Worm (Caenorhabditis elegans) whole organism, L4 larva: ENCODE results near the gene ref-1.

Experiments
- F26F4.8 ChIP-seq: fragments of 200-800 bp; sonication (Bioruptor generic); conservative IDR thresholded peaks from 2 replicates; pipeline ENCODE4 v1.3.6; 2022; ENCODE audit warnings: missing genetic modification characterization, missing compliant biosample characterization
- F44E2.7 ChIP-seq: fragments of 200-800 bp; sonication (Bioruptor generic); IDR thresholded peaks from 2 replicates; pipeline ENCODE4 v2.1.2; 2022; ENCODE audit warnings: missing genetic modification characterization, missing compliant biosample characterization
- R02D3.7 ChIP-seq: fragments of 150-350 bp; sonication (generic microtip); optimal IDR thresholded peaks from 3 replicates; lab custom pipeline; 2014; ENCODE audit warnings: missing biosample characterization, missing genetic modification characterization
- T20F7.1 ChIP-seq: fragments of 200-800 bp; sonication (Bioruptor generic); optimal IDR thresholded peaks from 2 replicates; lab custom pipeline; 2018; ENCODE audit warnings: mild to moderate bottlenecking, missing genetic modification characterization, missing compliant biosample characterization
- T26A8.4 ChIP-seq: fragments of 200-800 bp; sonication (Bioruptor generic); IDR thresholded peaks from 2 replicates; pipeline ENCODE4 v1.3.6; 2022; ENCODE audit warnings: missing genetic modification characterization, missing compliant biosample characterization
- Y48G9A.11 ChIP-seq: fragments of 200-800 bp; sonication (Bioruptor generic); IDR thresholded peaks from 2 replicates; pipeline ENCODE4 v1.3.6; 2022; ENCODE audit warnings: missing genetic modification reagents, missing genetic modification characterization, missing compliant biosample characterization
- ZK546.5 ChIP-seq, 2 experiments: sonication (generic microtip); optimal IDR thresholded peaks; 2 replicates each; lab custom pipeline; 2017; ENCODE audit warnings: missing biosample characterization in 2 of 2, missing genetic modification characterization in 2 of 2
- aha-1 ChIP-seq: fragments of 150-350 bp; peaks from one replicate; lab custom pipeline; 2014; ENCODE audit warnings: missing biosample characterization, missing genetic modification characterization
- ama-1 ChIP-seq: fragments of 150-350 bp; optimal IDR thresholded peaks from 2 replicates; lab custom pipeline; 2014; ENCODE audit warnings: inconsistent platforms, mixed read lengths
- arid-1 ChIP-seq: fragments of 200-800 bp; sonication (Bioruptor generic); conservative IDR thresholded peaks from 2 replicates; pipeline ENCODE4 v1.3.6; 2022; ENCODE audit warnings: missing genetic modification reagents, missing genetic modification characterization, missing compliant biosample characterization
- ceh-44 ChIP-seq: fragments of 200-800 bp; sonication (Bioruptor generic); IDR thresholded peaks from 2 replicates; pipeline ENCODE4 v1.3.6; 2022; ENCODE audit warnings: missing genetic modification reagents, missing genetic modification characterization, missing compliant biosample characterization
- ctbp-1 ChIP-seq: fragments of 200-800 bp; sonication (Bioruptor generic); IDR thresholded peaks from 2 replicates; pipeline ENCODE4 v1.3.6; 2022; ENCODE audit warnings: missing genetic modification reagents, missing genetic modification characterization, missing compliant biosample characterization
- daf-12 ChIP-seq: fragments of 150-350 bp; optimal IDR thresholded peaks from 2 replicates; lab custom pipeline; 2014; ENCODE audit warnings: missing biosample characterization, missing genetic modification reagents, missing genetic modification characterization
- daf-16 ChIP-seq, 3 experiments: sonication (generic microtip); optimal IDR thresholded peaks; 2 replicates each; lab custom pipeline; 2016 to 2017; ENCODE audit warnings: missing genetic modification characterization in 3 of 3, missing genetic modification reagents in 3 of 3, mild to moderate bottlenecking in 2 of 3, missing compliant biosample characterization in 2 of 3, missing biosample characterization in 1 of 3, moderate library complexity in 1 of 3
- daf-19 ChIP-seq: fragments of 200-800 bp; sonication (Bioruptor generic); conservative IDR thresholded peaks from 2 replicates; pipeline ENCODE4 v1.3.6; 2022; ENCODE audit warnings: missing genetic modification characterization, missing compliant biosample characterization
- dmd-6 ChIP-seq: fragments of 200-800 bp; sonication (Bioruptor generic); IDR thresholded peaks from 2 replicates; pipeline ENCODE4 v1.3.6; 2022; ENCODE audit warnings: missing genetic modification reagents, missing genetic modification characterization, missing compliant biosample characterization
- dmd-8 ChIP-seq: fragments of 200-800 bp; sonication (Bioruptor generic); IDR thresholded peaks from 2 replicates; pipeline ENCODE4 v1.3.6; 2022; ENCODE audit warnings: missing genetic modification characterization, missing compliant biosample characterization
- dmd-9 ChIP-seq: fragments of 200-800 bp; sonication (Bioruptor generic); IDR thresholded peaks from 2 replicates; pipeline ENCODE4 v1.3.6; 2022; ENCODE audit warnings: missing genetic modification reagents, missing genetic modification characterization, missing compliant biosample characterization
- egl-27 ChIP-seq: sonication (generic microtip); optimal IDR thresholded peaks from 3 replicates; lab custom pipeline; 2017; ENCODE audit warnings: missing biosample characterization, missing genetic modification reagents, missing genetic modification characterization
- gei-8 ChIP-seq: fragments of 200-800 bp; sonication (Bioruptor generic); optimal IDR thresholded peaks from 2 replicates; lab custom pipeline; 2018; ENCODE audit warnings: mild to moderate bottlenecking, missing genetic modification characterization, missing compliant biosample characterization
- hlh-11 ChIP-seq: fragments of 200-800 bp; sonication (Bioruptor generic); optimal IDR thresholded peaks from 2 replicates; lab custom pipeline; 2018; ENCODE audit warnings: mild to moderate bottlenecking, missing genetic modification characterization, missing compliant biosample characterization
- hmg-1.1 ChIP-seq: fragments of 200-800 bp; sonication (Bioruptor generic); IDR thresholded peaks from 2 replicates; pipeline ENCODE4 v1.3.6; 2022; ENCODE audit warnings: missing genetic modification reagents, missing genetic modification characterization, missing compliant biosample characterization
- lin-1 ChIP-seq: fragments of 200-800 bp; sonication (Bioruptor generic); IDR thresholded peaks from 2 replicates; pipeline ENCODE4 v1.3.6; 2022; ENCODE audit warnings: missing genetic modification reagents, missing genetic modification characterization, missing compliant biosample characterization
- lin-15B ChIP-seq: fragments of 150-350 bp; sonication (generic microtip); optimal IDR thresholded peaks from 3 replicates; lab custom pipeline; 2014; ENCODE audit warnings: missing biosample characterization, missing genetic modification characterization
- lin-29 ChIP-seq: fragments of 200-800 bp; sonication (Bioruptor generic); IDR thresholded peaks from 2 replicates; pipeline ENCODE4 v1.3.6; 2022; ENCODE audit warnings: missing genetic modification reagents, missing genetic modification characterization, missing compliant biosample characterization
- lin-38 ChIP-seq: fragments of 200-800 bp; sonication (Bioruptor generic); IDR thresholded peaks from 2 replicates; pipeline ENCODE4 v1.3.6; 2022; ENCODE audit warnings: missing genetic modification reagents, missing genetic modification characterization, missing compliant biosample characterization
- madf-5 ChIP-seq, 2 experiments: fragments of 200-800 bp; sonication (Bioruptor generic); IDR thresholded peaks; 2 replicates each; pipeline ENCODE4 v1.3.6; 2022; ENCODE audit warnings: missing compliant biosample characterization in 2 of 2, missing genetic modification characterization in 2 of 2
- nhr-11 ChIP-seq: fragments of 150-350 bp; optimal IDR thresholded peaks from 2 replicates; lab custom pipeline; 2014; ENCODE audit warnings: missing biosample characterization, missing genetic modification characterization
- nhr-28 ChIP-seq: fragments of 150-350 bp; optimal IDR thresholded peaks from 2 replicates; lab custom pipeline; 2014; ENCODE audit warnings: missing biosample characterization, missing genetic modification characterization
- nhr-42 ChIP-seq: fragments of 200-800 bp; sonication (Bioruptor generic); IDR thresholded peaks from 2 replicates; pipeline ENCODE4 v1.3.6; 2022; ENCODE audit warnings: missing genetic modification characterization, missing compliant biosample characterization
- nhr-48 ChIP-seq: sonication (generic microtip); optimal IDR thresholded peaks from 2 replicates; lab custom pipeline; 2016; ENCODE audit warnings: mild to moderate bottlenecking, missing genetic modification characterization, missing compliant biosample characterization
- nhr-76 ChIP-seq: fragments of 150-350 bp; optimal IDR thresholded peaks from 2 replicates; lab custom pipeline; 2014; ENCODE audit warnings: missing biosample characterization, missing genetic modification characterization
- nhr-77 ChIP-seq: fragments of 150-350 bp; optimal IDR thresholded peaks from 2 replicates; lab custom pipeline; 2014; ENCODE audit warnings: missing biosample characterization, missing genetic modification characterization
- php-3 ChIP-seq: fragments of 200-800 bp; sonication (Bioruptor generic); IDR thresholded peaks from 2 replicates; pipeline ENCODE4 v1.3.6; 2022; ENCODE audit warnings: missing genetic modification reagents, missing genetic modification characterization, missing compliant biosample characterization
- pqm-1 ChIP-seq: sonication (generic microtip); optimal IDR thresholded peaks from 2 replicates; lab custom pipeline; 2017; ENCODE audit warnings: missing biosample characterization, missing genetic modification characterization
- snpc-4 ChIP-seq: fragments of 150-350 bp; optimal IDR thresholded peaks from 2 replicates; lab custom pipeline; 2014; ENCODE audit warnings: missing biosample characterization, missing genetic modification characterization
- spr-3 ChIP-seq: fragments of 200-800 bp; sonication (Bioruptor generic); optimal IDR thresholded peaks from 2 replicates; lab custom pipeline; 2018; ENCODE audit warnings: mild to moderate bottlenecking, missing genetic modification characterization, missing compliant biosample characterization
- tag-97 ChIP-seq: fragments of 200-800 bp; sonication (Bioruptor generic); IDR thresholded peaks from 2 replicates; pipeline ENCODE4 v1.3.6; 2022; ENCODE audit warnings: missing genetic modification characterization, missing compliant biosample characterization
- unc-130 ChIP-seq: sonication (generic microtip); optimal IDR thresholded peaks from 2 replicates; lab custom pipeline; 2016; ENCODE audit warnings: missing genetic modification reagents, missing genetic modification characterization, missing compliant biosample characterization
- unc-62 ChIP-seq, 3 experiments: fragments of 150-350 bp in 1 of 3; sonication (generic microtip); optimal IDR thresholded peaks in 2 of 3; peaks in 1 of 3; 1 replicate in 1 of 3; 2 replicates in 2 of 3; lab custom pipeline; 2014 to 2017; ENCODE audit warnings: missing biosample characterization in 3 of 3, missing genetic modification characterization in 3 of 3, missing genetic modification reagents in 3 of 3, missing genotype in 1 of 3
- vab-7 ChIP-seq: fragments of 200-800 bp; sonication (Bioruptor generic); IDR thresholded peaks from 2 replicates; pipeline ENCODE4 v1.3.6; 2022; ENCODE audit warnings: missing genetic modification reagents, missing genetic modification characterization, missing compliant biosample characterization
- zip-11 ChIP-seq: fragments of 200-800 bp; sonication (Bioruptor generic); IDR thresholded peaks from 2 replicates; pipeline ENCODE4 v1.3.6; 2022; ENCODE audit warnings: missing genetic modification characterization, missing compliant biosample characterization

ref-1 gene

DNA sequence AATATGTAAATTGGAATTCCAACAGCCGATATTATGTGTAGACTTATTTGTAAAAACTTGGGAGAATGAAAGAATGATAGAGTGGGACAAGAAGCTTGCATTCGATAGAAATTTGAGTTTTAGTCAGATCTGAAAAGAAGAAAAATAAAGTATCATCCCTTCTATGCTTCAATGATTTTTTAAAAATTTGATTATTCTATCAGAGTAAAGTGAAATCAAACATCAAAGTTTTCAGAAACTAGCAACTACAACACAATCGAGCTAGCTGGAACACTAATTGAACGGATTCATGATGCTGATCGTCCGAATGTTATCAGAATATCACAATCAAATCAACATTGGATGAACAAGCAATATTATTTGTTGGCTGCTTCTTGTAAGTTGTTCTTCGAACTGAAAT lies 8.8 kb downstream of the ref-1 start, which contains the start of gene srh-135:
Gene srh-135, minus strand, starts transcription at position 101 of the 400 bp plus-strand sequence.
- TF ChIP-seq T20F7.1 (GFP tag; lab: Kevin White, UChicago), result no peak
- TF ChIP-seq unc-62 (GFP tag; optimal IDR thresholded peaks at IDR 0.05 in 1 of 2; lab: Kevin White, UChicago), result peak in 1 of 2 experiments; percentile 54
- TF ChIP-seq unc-62 (tag; optimal IDR thresholded peaks at IDR 0.05; lab: Kevin White, UChicago), result no peak

DNA sequence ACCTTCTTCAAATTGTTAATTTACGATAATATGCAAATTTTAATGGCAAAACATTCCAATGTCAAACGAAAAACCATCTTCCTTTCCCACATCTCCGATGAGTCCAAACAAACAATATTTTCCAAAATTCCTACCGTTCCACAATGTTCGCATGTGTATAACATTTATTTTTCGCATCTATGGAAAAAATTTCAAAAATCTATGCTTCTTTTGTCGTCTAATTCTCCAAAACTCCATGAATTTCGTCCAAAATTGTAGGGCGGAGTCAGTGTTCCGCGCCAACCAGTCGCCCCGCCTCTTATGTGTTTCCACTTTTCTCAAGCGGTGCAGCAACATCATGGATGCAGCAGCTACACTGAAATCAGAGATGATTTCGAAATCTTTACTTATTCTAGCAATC lies 12.7 kb downstream of the ref-1 start, which contains the start of gene T01E8.8:
Gene T01E8.8, plus strand, starts transcription at position 301 of the 400 bp plus-strand sequence.
- TF ChIP-seq aha-1 (tag; lab: Kevin White, UChicago), result peak; percentile 50
- TF ChIP-seq spr-3, result no peak

ce11 chrII:10231874-10232273 lies 13.6 kb downstream of the ref-1 start:
- TF ChIP-seq pqm-1 (tag; lab: Kevin White, UChicago) (peak; percentile 45), dmd-6 (GFP tag; lab: Robert Waterston, UW) (peak; percentile 53), php-3 (0 out of 2 replicates have a peak, but pooled peaks have one; percentile 19), hlh-11 (tag; lab: Kevin White, UChicago) (peak; percentile 29), F26F4.8 (GFP tag; lab: Robert Waterston, UW) (no peak), nhr-42 (GFP tag; lab: Robert Waterston, UW) (no peak), daf-16 (GFP tag; optimal IDR thresholded peaks at IDR 0.05; lab: Kevin White, UChicago) (no peak), daf-16 (tag; optimal IDR thresholded peaks at IDR 0.05; lab: Kevin White, UChicago) (peak; percentile 92), nhr-28 (tag; lab: Kevin White, UChicago) (peak; percentile 12), Y48G9A.11 (GFP tag; lab: Robert Waterston, UW) (no peak)

DNA sequence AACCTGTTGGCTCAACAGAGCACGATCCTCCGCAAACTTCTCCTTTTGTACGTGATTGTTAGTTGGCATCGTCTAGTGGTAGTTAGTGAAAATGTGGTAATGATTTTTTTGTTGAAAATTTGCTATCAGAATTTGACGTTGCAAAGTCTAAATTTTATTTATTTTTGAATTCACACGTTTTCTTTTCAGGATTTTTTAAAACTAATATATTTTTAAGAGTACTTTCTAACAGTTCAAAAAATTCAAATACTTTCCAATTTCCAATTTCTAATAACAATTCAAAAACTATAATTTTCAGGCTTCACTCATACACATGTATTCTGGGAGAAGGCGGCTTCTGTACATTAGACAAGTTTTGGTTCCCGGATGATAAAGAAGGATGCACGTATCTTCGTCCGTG lies 16.1 kb downstream of the ref-1 start, which contains the start of gene ubxn-5:
Gene ubxn-5, minus strand, starts transcription at position 101 of the 400 bp plus-strand sequence.
- no peak for TF ChIP-seq daf-19 (GFP tag; lab: Robert Waterston, UW)
- TF ChIP-seq lin-38 (GFP tag; lab: Robert Waterston, UW), result no peak
- TF ChIP-seq daf-12 (tag; lab: Kevin White, UChicago), result no peak
- TF ChIP-seq unc-130, result no peak

ce11 chrII:10239595-10239994 lies 21.3 kb downstream of the ref-1 start, which contains the start of gene mec-15:
mec-15 (minus strand) TSS chrII:10239695.
- TF ChIP-seq dmd-9 (no peak), R02D3.7 (tag; lab: Kevin White, UChicago) (no peak), T26A8.4 (GFP tag; lab: Robert Waterston, UW) (no peak), nhr-11 (no peak), nhr-48 (tag; lab: Kevin White, UChicago) (no peak), tag-97 (GFP tag; lab: Robert Waterston, UW) (no peak), nhr-76 (no peak), zip-11 (GFP tag; lab: Robert Waterston, UW) (no peak), hmg-1.1 (no peak), dmd-6 (GFP tag; lab: Robert Waterston, UW) (no peak), gei-8 (GFP tag; lab: Kevin White, UChicago) (no peak)

- TF ChIP-seq lin-29 (GFP tag; lab: Robert Waterston, UW) (no peak), R02D3.7 (tag; lab: Kevin White, UChicago) (no peak), php-3 (no peak), nhr-28 (tag; lab: Kevin White, UChicago) (no peak), F26F4.8 (GFP tag; lab: Robert Waterston, UW) (no peak), arid-1 (0 out of 2 replicates have a peak, but pooled peaks have one; percentile 14), pqm-1 (tag; lab: Kevin White, UChicago) (no peak), vab-7 (GFP tag; lab: Robert Waterston, UW) (0 out of 2 replicates have a peak, but pooled peaks have one; percentile 31), nhr-77 (tag; lab: Kevin White, UChicago) (no peak), ZK546.5 (tag; optimal IDR thresholded peaks at IDR 0.05; lab: Kevin White, UChicago) (no peak), nhr-48 (tag; lab: Kevin White, UChicago) (no peak), F44E2.7 (GFP tag; lab: Robert Waterston, UW) (no peak), ama-1 (peak; percentile 44), dmd-8 (GFP tag; lab: Robert Waterston, UW) (no peak), lin-15B (no peak), madf-5 (GFP tag; IDR thresholded peaks at IDR 0.05; lab: Robert Waterston, UW) (no peak), egl-27 (tag; lab: Kevin White, UChicago) (no peak), ceh-44 (GFP tag; lab: Robert Waterston, UW) (no peak), snpc-4 (tag; lab: Kevin White, UChicago) (no peak), lin-1 (GFP tag; lab: Robert Waterston, UW) (no peak), ctbp-1 (GFP tag; lab: Robert Waterston, UW) (no peak)
These were observed 24.0 kb downstream of the ref-1 start, which contains the start of gene mrps-14 for ce11 chrII:10242294-10242693. mrps-14 (minus strand) TSS chrII:10242490.
